Fruit fly (Drosophila melanogaster) whole organism, embryonic: Measurements from ENCODE around the gene Svil.

Source experiments
- Atf-2 ChIP-seq: fragments of 200-800 bp; sonication (Bioruptor generic); optimal IDR thresholded peaks from 2 replicates; lab custom pipeline; 2016; ENCODE audit warnings: missing biosample characterization, missing genetic modification characterization
- CG10979 ChIP-seq: fragments of 200-800 bp; sonication (Bioruptor generic); optimal IDR thresholded peaks from 2 replicates; lab custom pipeline; 2018; ENCODE audit warnings: missing biosample characterization, mild to moderate bottlenecking, missing genetic modification characterization, moderate library complexity
- CG17359 ChIP-seq: fragments of 200-800 bp; sonication (Bioruptor generic); optimal IDR thresholded peaks from 3 replicates; lab custom pipeline; 2018; ENCODE audit warnings: missing biosample characterization, mild to moderate bottlenecking, missing genetic modification characterization, moderate library complexity
- CG2120 ChIP-seq: fragments of 200-800 bp; sonication (Bioruptor generic); optimal IDR thresholded peaks from 3 replicates; lab custom pipeline; 2016; ENCODE audit warnings: missing biosample characterization, missing genetic modification characterization
- CG2199 ChIP-seq: fragments of 200-800 bp; sonication (Bioruptor generic); IDR thresholded peaks from 3 replicates; pipeline ENCODE4 v1.3.6; 2022; ENCODE audit warnings: missing biosample characterization, missing genetic modification characterization
- CG31388 ChIP-seq: fragments of 200-800 bp; sonication (Bioruptor generic); optimal IDR thresholded peaks from 2 replicates; lab custom pipeline; 2016; ENCODE audit warnings: missing biosample characterization, missing genetic modification characterization
- CG32532 ChIP-seq: fragments of 200-800 bp; sonication (Bioruptor generic); IDR thresholded peaks from 2 replicates; pipeline ENCODE4 v1.3.6; 2022; ENCODE audit warnings: missing biosample characterization, missing genetic modification characterization
- CG33213 ChIP-seq: fragments of 200-800 bp; sonication (Bioruptor generic); optimal IDR thresholded peaks from 3 replicates; lab custom pipeline; 2016; ENCODE audit warnings: missing biosample characterization, missing genetic modification characterization
- CG4820 ChIP-seq: fragments of 200-800 bp; sonication (Bioruptor generic); optimal IDR thresholded peaks from 3 replicates; lab custom pipeline; 2016; ENCODE audit warnings: missing biosample characterization, missing genetic modification characterization
- CG4854 ChIP-seq: fragments of 200-800 bp; sonication (Bioruptor generic); optimal IDR thresholded peaks from 2 replicates; lab custom pipeline; 2016; ENCODE audit warnings: missing biosample characterization, missing genetic modification characterization, inconsistent platforms
- CG5245 ChIP-seq: fragments of 200-800 bp; sonication (Bioruptor generic); optimal IDR thresholded peaks from 3 replicates; lab custom pipeline; 2016; ENCODE audit warnings: missing biosample characterization, missing genetic modification characterization
- CG5953 ChIP-seq: fragments of 200-800 bp; sonication (Bioruptor generic); IDR thresholded peaks from 2 replicates; pipeline ENCODE4 v1.3.6; 2022; ENCODE audit warnings: missing biosample characterization, missing genetic modification characterization
- CG6175 ChIP-seq: fragments of 200-800 bp; sonication (Bioruptor generic); IDR thresholded peaks from 3 replicates; pipeline ENCODE4 v1.3.6; 2022; ENCODE audit warnings: missing biosample characterization, missing genetic modification characterization
- CG6683 ChIP-seq: fragments of 200-800 bp; sonication (Bioruptor generic); optimal IDR thresholded peaks from 2 replicates; lab custom pipeline; 2017; ENCODE audit warnings: missing biosample characterization, mild to moderate bottlenecking, missing genetic modification characterization, missing genetic modification reagents
- CG6689 ChIP-seq: fragments of 200-800 bp; sonication (Bioruptor generic); IDR thresholded peaks from 2 replicates; pipeline ENCODE4 v1.3.6; 2022; ENCODE audit warnings: missing biosample characterization, missing genetic modification characterization
- CG6791 ChIP-seq: fragments of 200-800 bp; sonication (Bioruptor generic); IDR thresholded peaks from 3 replicates; pipeline ENCODE4 v1.3.6; 2022; ENCODE audit warnings: missing biosample characterization, missing genetic modification characterization; ENCODE audit not compliant: partially characterized antibody
- Camta ChIP-seq: fragments of 200-800 bp; sonication (Bioruptor generic); optimal IDR thresholded peaks from 2 replicates; lab custom pipeline; 2016; ENCODE audit warnings: missing biosample characterization, missing genetic modification characterization
- Dip3 ChIP-seq: fragments of 200-800 bp; sonication (Bioruptor generic); optimal IDR thresholded peaks from 3 replicates; lab custom pipeline; 2016; ENCODE audit warnings: missing biosample characterization, missing genetic modification characterization
- HLH4C ChIP-seq: fragments of 200-800 bp; sonication (Bioruptor generic); IDR thresholded peaks from 3 replicates; pipeline ENCODE4 v1.3.6; 2022; ENCODE audit warnings: missing biosample characterization, missing genetic modification characterization; ENCODE audit not compliant: partially characterized antibody
- NC2β ChIP-seq: fragments of 200-800 bp; sonication (Bioruptor generic); optimal IDR thresholded peaks from 2 replicates; lab custom pipeline; 2016; ENCODE audit warnings: missing biosample characterization, missing genetic modification characterization
- Nf-YC ChIP-seq: fragments of 200-800 bp; optimal IDR thresholded peaks from 3 replicates; lab custom pipeline; 2019; ENCODE audit warnings: missing biosample characterization, mild to moderate bottlenecking, missing genetic modification characterization, moderate library complexity
- NfI ChIP-seq: fragments of 200-800 bp; sonication (Bioruptor generic); optimal IDR thresholded peaks from 3 replicates; lab custom pipeline; 2018; ENCODE audit warnings: missing biosample characterization, mild to moderate bottlenecking, missing genetic modification characterization, moderate library complexity
- Optix ChIP-seq: fragments of 200-800 bp; sonication (Bioruptor generic); IDR thresholded peaks from 3 replicates; pipeline ENCODE4 v1.3.6; 2022; ENCODE audit warnings: missing biosample characterization, missing genetic modification characterization
- PHDP ChIP-seq: fragments of 200-800 bp; sonication (Bioruptor generic); optimal IDR thresholded peaks from 3 replicates; lab custom pipeline; 2018; ENCODE audit warnings: missing biosample characterization, mild to moderate bottlenecking, missing genetic modification characterization, moderate library complexity
- Ravus ChIP-seq: fragments of 200-800 bp; sonication (Bioruptor generic); IDR thresholded peaks from 2 replicates; pipeline ENCODE4 v1.3.6; 2022; ENCODE audit warnings: missing biosample characterization, missing genetic modification characterization
- Ssrp ChIP-seq: fragments of 200-800 bp; sonication (Bioruptor generic); optimal IDR thresholded peaks from 2 replicates; lab custom pipeline; 2018; ENCODE audit warnings: missing biosample characterization, mild to moderate bottlenecking, missing genetic modification characterization, moderate library complexity
- Xrp1 ChIP-seq: fragments of 200-800 bp; sonication (Bioruptor generic); IDR thresholded peaks from 2 replicates; pipeline ENCODE4 v1.3.6; 2022; ENCODE audit warnings: missing biosample characterization, missing genetic modification characterization
- ash1 ChIP-seq: fragments of 200-800 bp; sonication (Bioruptor generic); optimal IDR thresholded peaks from 2 replicates; lab custom pipeline; 2018; ENCODE audit warnings: missing biosample characterization, mild to moderate bottlenecking, missing genetic modification characterization
- bigmax ChIP-seq: fragments of 200-800 bp; sonication (Bioruptor generic); optimal IDR thresholded peaks from 2 replicates; lab custom pipeline; 2018; ENCODE audit warnings: missing biosample characterization, mild to moderate bottlenecking, missing genetic modification characterization
- br ChIP-seq: fragments of >200 bp; optimal IDR thresholded peaks from 2 replicates; lab custom pipeline; 2017
- cas ChIP-seq: fragments of 200-800 bp; sonication (Bioruptor generic); IDR thresholded peaks from 2 replicates; pipeline ENCODE4 v1.3.6; 2022; ENCODE audit warnings: missing biosample characterization, missing genetic modification characterization
- chn ChIP-seq: fragments of 200-800 bp; sonication (Bioruptor generic); optimal IDR thresholded peaks from 2 replicates; lab custom pipeline; 2016; ENCODE audit warnings: missing biosample characterization, missing genetic modification characterization
- crc ChIP-seq: fragments of 200-800 bp; sonication (Bioruptor generic); optimal IDR thresholded peaks from 2 replicates; lab custom pipeline; 2016; ENCODE audit warnings: missing biosample characterization, missing genetic modification characterization
- crp ChIP-seq, 2 experiments: fragments of 200-800 bp; sonication (Bioruptor generic); optimal IDR thresholded peaks; 2 replicates in 1 of 2; 3 replicates in 1 of 2; lab custom pipeline; 2017; ENCODE audit warnings: missing biosample characterization in 2 of 2, missing genetic modification characterization in 2 of 2, mild to moderate bottlenecking in 1 of 2, moderate library complexity in 1 of 2
- da ChIP-seq: fragments of 200-800 bp; sonication (Bioruptor generic); optimal IDR thresholded peaks from 2 replicates; lab custom pipeline; 2016; ENCODE audit warnings: missing biosample characterization, missing genetic modification characterization
- dan ChIP-seq: fragments of 200-800 bp; sonication (Bioruptor generic); IDR thresholded peaks from 2 replicates; pipeline ENCODE4 v1.3.6; 2022; ENCODE audit warnings: missing biosample characterization, missing genetic modification characterization
- emc ChIP-seq: fragments of 200-800 bp; sonication (Bioruptor generic); optimal IDR thresholded peaks from 2 replicates; lab custom pipeline; 2016; ENCODE audit warnings: missing biosample characterization, missing genetic modification characterization
- ems ChIP-seq: fragments of 200-800 bp; sonication (Bioruptor generic); optimal IDR thresholded peaks from 3 replicates; lab custom pipeline; 2016; ENCODE audit warnings: missing biosample characterization, missing genetic modification characterization
- fd96Cb ChIP-seq: fragments of 200-800 bp; sonication (Bioruptor generic); optimal IDR thresholded peaks from 2 replicates; lab custom pipeline; 2018; ENCODE audit warnings: missing biosample characterization, mild to moderate bottlenecking, missing genetic modification characterization, moderate library complexity
- gsb ChIP-seq: fragments of 200-800 bp; sonication (Bioruptor generic); IDR thresholded peaks from 2 replicates; pipeline ENCODE4 v1.3.6; 2022; ENCODE audit warnings: missing biosample characterization, missing genetic modification characterization
- gt ChIP-seq: fragments of 200-800 bp; sonication (Bioruptor generic); IDR thresholded peaks from 2 replicates; pipeline ENCODE4 v1.3.6; 2022; ENCODE audit warnings: missing biosample characterization, missing genetic modification characterization
- jing ChIP-seq: fragments of 200-800 bp; sonication (Bioruptor generic); optimal IDR thresholded peaks from 2 replicates; lab custom pipeline; 2018; ENCODE audit warnings: missing biosample characterization, mild to moderate bottlenecking, missing genetic modification characterization
- lola ChIP-seq, 3 experiments: fragments of >200 bp in 2 of 3; fragments of 200-800 bp in 1 of 3; sonication (Bioruptor generic) in 1 of 3; optimal IDR thresholded peaks; 2 replicates each; lab custom pipeline; 2017 to 2019; ENCODE audit warnings: missing biosample characterization in 3 of 3, missing genetic modification characterization in 3 of 3, mild to moderate bottlenecking in 1 of 3, moderate library complexity in 1 of 3
- nerfin-1 ChIP-seq: fragments of 200-800 bp; sonication (Bioruptor generic); optimal IDR thresholded peaks from 3 replicates; lab custom pipeline; 2019; ENCODE audit warnings: missing biosample characterization, mild to moderate bottlenecking, missing genetic modification characterization, moderate library complexity
- org-1 ChIP-seq: fragments of 200-800 bp; sonication (Bioruptor generic); optimal IDR thresholded peaks from 2 replicates; lab custom pipeline; 2017; ENCODE audit warnings: missing biosample characterization, missing genetic modification characterization
- pfk ChIP-seq: fragments of 200-800 bp; sonication (Bioruptor generic); optimal IDR thresholded peaks from 2 replicates; lab custom pipeline; 2018; ENCODE audit warnings: missing biosample characterization, mild to moderate bottlenecking, missing genetic modification characterization, moderate library complexity
- ranshi ChIP-seq: fragments of 200-800 bp; sonication (Bioruptor generic); IDR thresholded peaks from 2 replicates; pipeline ENCODE4 v1.3.6; 2022; ENCODE audit warnings: missing biosample characterization, missing genetic modification characterization
- run ChIP-seq: fragments of 200-800 bp; sonication (Bioruptor generic); optimal IDR thresholded peaks from 3 replicates; lab custom pipeline; 2018; ENCODE audit warnings: missing biosample characterization, mild to moderate bottlenecking, missing genetic modification characterization
- ssp ChIP-seq: fragments of 200-800 bp; sonication (Bioruptor generic); IDR thresholded peaks from 2 replicates; pipeline ENCODE4 v1.3.6; 2022; ENCODE audit warnings: missing biosample characterization, missing genetic modification characterization
- tap ChIP-seq: fragments of 200-800 bp; optimal IDR thresholded peaks from 3 replicates; lab custom pipeline; 2019; ENCODE audit warnings: missing biosample characterization, mild to moderate bottlenecking, missing genetic modification characterization, moderate library complexity
- vnd ChIP-seq: fragments of 200-800 bp; sonication (Bioruptor generic); IDR thresholded peaks from 3 replicates; pipeline ENCODE4 v1.3.6; 2022; ENCODE audit warnings: missing biosample characterization, missing genetic modification characterization; ENCODE audit not compliant: partially characterized antibody

The Svil gene

DNA sequence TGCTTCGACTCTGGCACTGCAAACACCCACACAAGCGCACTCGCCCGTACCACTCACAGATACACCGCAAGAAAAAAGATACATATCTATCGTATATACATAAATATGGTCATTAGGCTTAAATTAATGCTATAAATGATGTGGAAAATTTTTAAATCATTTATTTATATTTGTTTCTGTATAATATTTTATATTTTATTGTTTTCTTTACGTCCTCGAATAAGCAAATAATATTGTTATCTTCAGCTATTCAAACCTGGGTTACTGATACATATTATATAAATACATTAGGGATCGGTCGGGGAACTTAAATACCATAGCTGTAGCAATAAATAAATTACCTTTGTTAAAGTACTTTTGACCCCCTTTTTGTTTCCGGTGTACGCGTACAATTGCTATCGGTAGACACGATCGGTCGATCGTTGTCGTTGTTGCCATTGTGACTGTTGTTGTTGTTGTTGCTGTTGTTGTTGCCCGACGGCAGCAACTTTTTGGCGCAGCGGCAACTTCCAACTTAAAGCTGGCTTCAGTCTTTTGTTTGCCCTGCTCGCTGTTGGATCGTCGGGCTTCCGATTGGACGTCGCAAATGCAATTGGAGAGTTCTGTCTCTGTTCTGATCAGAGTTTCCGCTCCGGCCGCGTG lies 40.1 kb downstream of the Svil start (continued):
- TF ChIP-seq CG6683 (GFP tag; lab: Kevin White, UChicago) (peak; percentile 56), Optix (no peak), CG32532 (GFP tag; lab: Robert Waterston, UW) (peak; percentile 40; the same call in 1 of the 2 replicates), nerfin-1 (peak; percentile 73), CG6175 (no peak), NfI (GFP tag; lab: Kevin White, UChicago) (peak; percentile 75), tap (tag; lab: Kevin White, UChicago) (peak; percentile 68), CG33213 (GFP tag; lab: Kevin White, UChicago) (no peak), fd96Cb (tag; lab: Kevin White, UChicago) (peak; percentile 74), ash1 (GFP tag; lab: Kevin White, UChicago) (no peak), CG5245 (GFP tag; lab: Kevin White, UChicago) (peak; percentile 9), NC2β (no peak), br (lab: Kevin White, UChicago) (no peak), crc (GFP tag; lab: Kevin White, UChicago) (no peak), vnd (GFP tag; lab: Robert Waterston, UW) (no peak), HLH4C (GFP tag; lab: Robert Waterston, UW) (no peak), gsb (GFP tag; lab: Robert Waterston, UW) (no peak), chn (no peak), gt (GFP tag; lab: Robert Waterston, UW) (no peak), ssp (GFP tag; lab: Robert Waterston, UW) (peak; percentile 33; the same call in 1 of the 2 replicates), Nf-YC (tag; lab: Kevin White, UChicago) (peak; percentile 61), Ravus (no peak), Dip3 (GFP tag; lab: Kevin White, UChicago) (no peak), cas (GFP tag; lab: Robert Waterston, UW) (no peak), lola (GFP tag; optimal IDR thresholded peaks at IDR 0.05; lab: Kevin White, UChicago) (peak in 1 of 3 experiments; percentile 68), CG6689 (peak; percentile 61), emc (GFP tag; lab: Kevin White, UChicago) (no peak), crp (GFP tag; optimal IDR thresholded peaks at IDR 0.05; lab: Kevin White, UChicago) (peak in 1 of 2 experiments; percentile 14), CG2199 (no peak), jing (peak; percentile 41), PHDP (tag; lab: Kevin White, UChicago) (peak; percentile 76), Xrp1 (GFP tag; lab: Robert Waterston, UW) (peak; percentile 71), run (tag; lab: Kevin White, UChicago) (peak; percentile 35), Camta (GFP tag; lab: Kevin White, UChicago) (no peak), bigmax (GFP tag; lab: Kevin White, UChicago) (no peak), pfk (no peak), Atf-2 (no peak), CG4820 (GFP tag; lab: Kevin White, UChicago) (peak; percentile 69), CG31388 (no peak), CG5953 (no peak), org-1 (GFP tag; lab: Kevin White, UChicago) (peak; percentile 74), CG2120 (GFP tag; lab: Kevin White, UChicago) (peak; percentile 27), dan (GFP tag; lab: Robert Waterston, UW) (no peak), CG4854 (GFP tag; lab: Kevin White, UChicago) (no peak), ems (GFP tag; lab: Kevin White, UChicago) (no peak), CG17359 (peak; percentile 78), ranshi (GFP tag; lab: Robert Waterston, UW) (peak; percentile 33; the same call in 1 of the 2 replicates), CG6791 (no peak), Ssrp (tag; lab: Kevin White, UChicago) (peak; percentile 77), CG10979 (tag; lab: Kevin White, UChicago) (peak; percentile 81), da (GFP tag; lab: Kevin White, UChicago) (no peak)
